Fruit fly (Drosophila melanogaster): Measurements from ENCODE around the gene CG3191.

DNA sequence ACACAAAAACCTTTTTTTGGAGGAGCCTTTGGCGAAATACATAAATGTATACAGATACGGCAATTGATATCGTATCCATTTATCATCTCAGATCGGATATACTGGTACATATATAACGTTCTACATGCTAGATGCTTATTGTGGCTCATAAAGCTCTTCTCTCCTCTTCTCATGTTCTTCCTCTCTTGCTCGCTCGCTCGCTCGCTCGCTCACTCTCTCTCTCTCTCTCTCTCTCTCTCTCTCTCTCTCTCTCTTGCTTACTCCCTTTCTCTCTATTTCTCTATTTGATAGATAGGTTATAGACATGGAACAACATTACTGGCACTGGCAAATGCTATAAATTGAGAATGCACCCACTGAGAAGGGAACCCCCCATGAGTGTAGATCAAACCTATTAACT is 3.2 kb upstream of the CG3191 start:
- TF ChIP-seq CG9948 (tag; optimal IDR thresholded peaks at IDR 0.05), result no peak
- TF ChIP-seq CG15710 (tag; optimal IDR thresholded peaks at IDR 0.05), result no peak
- TF ChIP-seq CG12605 (GFP tag; IDR thresholded peaks at IDR 0.05), result no peak
- no peak for TF ChIP-seq fd96Ca (GFP tag; IDR thresholded peaks at IDR 0.05)
- TF ChIP-seq rn (GFP tag; IDR thresholded peaks at IDR 0.05), result no peak
- no peak for TF ChIP-seq CG10348 (GFP tag; IDR thresholded peaks at IDR 0.05)
- TF ChIP-seq D1 (tag; optimal IDR thresholded peaks at IDR 0.05), result no peak
- no peak for TF ChIP-seq CG14655 (GFP tag; optimal IDR thresholded peaks at IDR 0.05)
